Worm (Caenorhabditis elegans) whole organism, L4 larva: ENCODE results near the gene C27D9.2.
A peak's percentile ranks its signal among the peaks of the same experiment; 100 is the strongest.

Source experiments
- F10B5.3 ChIP-seq: sonication (generic microtip); optimal IDR thresholded peaks from 2 replicates; lab custom pipeline; 2016; ENCODE audit warnings: mild to moderate bottlenecking, missing genetic modification characterization, missing compliant biosample characterization
- F26F4.8 ChIP-seq: fragments of 200-800 bp; sonication (Bioruptor generic); conservative IDR thresholded peaks from 2 replicates; pipeline ENCODE4 v1.3.6; 2022; ENCODE audit warnings: missing genetic modification characterization, missing compliant biosample characterization
- F44E2.7 ChIP-seq: fragments of 200-800 bp; sonication (Bioruptor generic); IDR thresholded peaks from 2 replicates; pipeline ENCODE4 v2.1.2; 2022; ENCODE audit warnings: missing genetic modification characterization, missing compliant biosample characterization
- F49E8.2 ChIP-seq: sonication (generic microtip); optimal IDR thresholded peaks from 2 replicates; lab custom pipeline; 2016; ENCODE audit warnings: missing compliant biosample characterization, mild to moderate bottlenecking, missing genetic modification characterization, borderline replicate concordance
- R02D3.7 ChIP-seq: fragments of 150-350 bp; sonication (generic microtip); optimal IDR thresholded peaks from 3 replicates; lab custom pipeline; 2014; ENCODE audit warnings: missing biosample characterization, missing genetic modification characterization
- Y5F2A.4 ChIP-seq: fragments of 200-800 bp; sonication (Bioruptor generic); optimal IDR thresholded peaks from 2 replicates; lab custom pipeline; 2018; ENCODE audit warnings: mild to moderate bottlenecking, missing genetic modification characterization, missing compliant biosample characterization
- ceh-44 ChIP-seq: fragments of 200-800 bp; sonication (Bioruptor generic); IDR thresholded peaks from 2 replicates; pipeline ENCODE4 v1.3.6; 2022; ENCODE audit warnings: missing genetic modification reagents, missing genetic modification characterization, missing compliant biosample characterization
- ceh-82 ChIP-seq: sonication (generic microtip); optimal IDR thresholded peaks from 2 replicates; lab custom pipeline; 2017; ENCODE audit warnings: missing biosample characterization, missing genetic modification characterization
- daf-12 ChIP-seq: fragments of 150-350 bp; optimal IDR thresholded peaks from 2 replicates; lab custom pipeline; 2014; ENCODE audit warnings: missing biosample characterization, missing genetic modification reagents, missing genetic modification characterization
- daf-16 ChIP-seq, 3 experiments: sonication (generic microtip); optimal IDR thresholded peaks; 2 replicates each; lab custom pipeline; 2016 to 2017; ENCODE audit warnings: missing genetic modification characterization in 3 of 3, missing genetic modification reagents in 3 of 3, mild to moderate bottlenecking in 2 of 3, missing compliant biosample characterization in 2 of 3, missing biosample characterization in 1 of 3, moderate library complexity in 1 of 3
- daf-19 ChIP-seq: fragments of 200-800 bp; sonication (Bioruptor generic); conservative IDR thresholded peaks from 2 replicates; pipeline ENCODE4 v1.3.6; 2022; ENCODE audit warnings: missing genetic modification characterization, missing compliant biosample characterization
- dmd-6 ChIP-seq: fragments of 200-800 bp; sonication (Bioruptor generic); IDR thresholded peaks from 2 replicates; pipeline ENCODE4 v1.3.6; 2022; ENCODE audit warnings: missing genetic modification reagents, missing genetic modification characterization, missing compliant biosample characterization
- dmd-9 ChIP-seq: fragments of 200-800 bp; sonication (Bioruptor generic); IDR thresholded peaks from 2 replicates; pipeline ENCODE4 v1.3.6; 2022; ENCODE audit warnings: missing genetic modification reagents, missing genetic modification characterization, missing compliant biosample characterization
- egl-43 ChIP-seq: fragments of 200-800 bp; sonication (Bioruptor generic); IDR thresholded peaks from 2 replicates; pipeline ENCODE4 v1.3.6; 2022; ENCODE audit warnings: missing genetic modification reagents, missing genetic modification characterization, missing compliant biosample characterization
- fkh-10 ChIP-seq: fragments of 150-350 bp; optimal IDR thresholded peaks from 2 replicates; lab custom pipeline; 2014; ENCODE audit warnings: missing biosample characterization, missing genetic modification reagents, missing genetic modification characterization
- fos-1 ChIP-seq: fragments of 150-350 bp; optimal IDR thresholded peaks from 2 replicates; lab custom pipeline; 2014; ENCODE audit warnings: missing biosample characterization, missing genetic modification characterization
- hlh-11 ChIP-seq: fragments of 200-800 bp; sonication (Bioruptor generic); optimal IDR thresholded peaks from 2 replicates; lab custom pipeline; 2018; ENCODE audit warnings: mild to moderate bottlenecking, missing genetic modification characterization, missing compliant biosample characterization
- hlh-30 ChIP-seq: sonication (generic microtip); optimal IDR thresholded peaks from 2 replicates; lab custom pipeline; 2017; ENCODE audit warnings: antibody characterized with exemption, mild to moderate bottlenecking, missing genetic modification characterization, missing compliant biosample characterization; ENCODE audit not compliant: insufficient read depth
- hmg-1.1 ChIP-seq: fragments of 200-800 bp; sonication (Bioruptor generic); IDR thresholded peaks from 2 replicates; pipeline ENCODE4 v1.3.6; 2022; ENCODE audit warnings: missing genetic modification reagents, missing genetic modification characterization, missing compliant biosample characterization
- lim-7 ChIP-seq: fragments of 200-800 bp; sonication (Bioruptor generic); IDR thresholded peaks from 2 replicates; pipeline ENCODE4 v1.3.6; 2022; ENCODE audit warnings: missing genetic modification characterization, missing compliant biosample characterization
- lin-1 ChIP-seq: fragments of 200-800 bp; sonication (Bioruptor generic); IDR thresholded peaks from 2 replicates; pipeline ENCODE4 v1.3.6; 2022; ENCODE audit warnings: missing genetic modification reagents, missing genetic modification characterization, missing compliant biosample characterization
- lin-13 ChIP-seq: fragments of 150-350 bp; optimal IDR thresholded peaks from 2 replicates; lab custom pipeline; 2014; ENCODE audit warnings: missing biosample characterization, missing genetic modification reagents, missing genetic modification characterization
- lin-39 ChIP-seq: fragments of 150-350 bp; optimal IDR thresholded peaks from 2 replicates; lab custom pipeline; 2014; ENCODE audit warnings: missing biosample characterization, missing genetic modification reagents, missing genetic modification characterization
- lsy-2 ChIP-seq, 2 experiments: fragments of 150-350 bp in 1 of 2; sonication (generic microtip) in 1 of 2; optimal IDR thresholded peaks; 2 replicates each; lab custom pipeline; 2014 to 2017; ENCODE audit warnings: missing biosample characterization in 2 of 2, missing genetic modification characterization in 2 of 2
- madf-9 ChIP-seq: fragments of 200-800 bp; sonication (Bioruptor generic); conservative IDR thresholded peaks from 2 replicates; pipeline ENCODE4 v1.3.6; 2022; ENCODE audit warnings: missing genetic modification reagents, missing genetic modification characterization, missing compliant biosample characterization
- mdl-1 ChIP-seq, 2 experiments: fragments of 150-350 bp in 1 of 2; sonication (generic microtip) in 1 of 2; optimal IDR thresholded peaks; 2 replicates each; lab custom pipeline; 2014 to 2017; ENCODE audit warnings: missing biosample characterization in 2 of 2, missing genetic modification characterization in 2 of 2
- mes-2 ChIP-seq: sonication (generic microtip); optimal IDR thresholded peaks from 2 replicates; lab custom pipeline; 2016; ENCODE audit warnings: missing genotype, mild to moderate bottlenecking, missing genetic modification characterization, missing compliant biosample characterization; ENCODE audit not compliant: poor library complexity, severe bottlenecking
- nhr-10 ChIP-seq: fragments of 150-350 bp; optimal IDR thresholded peaks from 2 replicates; lab custom pipeline; 2014; ENCODE audit warnings: missing biosample characterization, missing genetic modification characterization
- nhr-11 ChIP-seq: fragments of 150-350 bp; optimal IDR thresholded peaks from 2 replicates; lab custom pipeline; 2014; ENCODE audit warnings: missing biosample characterization, missing genetic modification characterization
- nhr-111 ChIP-seq: fragments of 200-800 bp; sonication (Bioruptor generic); optimal IDR thresholded peaks from 2 replicates; lab custom pipeline; 2018; ENCODE audit warnings: mild to moderate bottlenecking, missing genetic modification characterization, missing compliant biosample characterization
- nhr-25 ChIP-seq: sonication (generic microtip); optimal IDR thresholded peaks from 2 replicates; lab custom pipeline; 2017; ENCODE audit warnings: missing genetic modification characterization, mild to moderate bottlenecking, missing compliant biosample characterization, antibody characterized with exemption, moderate library complexity, borderline replicate concordance; ENCODE audit not compliant: insufficient read depth
- nhr-28 ChIP-seq: fragments of 150-350 bp; optimal IDR thresholded peaks from 2 replicates; lab custom pipeline; 2014; ENCODE audit warnings: missing biosample characterization, missing genetic modification characterization
- nhr-41 ChIP-seq: fragments of 200-800 bp; sonication (Bioruptor generic); IDR thresholded peaks from 2 replicates; pipeline ENCODE4 v1.3.6; 2022; ENCODE audit warnings: missing genetic modification reagents, missing genetic modification characterization, missing compliant biosample characterization
- nhr-48 ChIP-seq: sonication (generic microtip); optimal IDR thresholded peaks from 2 replicates; lab custom pipeline; 2016; ENCODE audit warnings: mild to moderate bottlenecking, missing genetic modification characterization, missing compliant biosample characterization
- nhr-6 ChIP-seq: fragments of 150-350 bp; optimal IDR thresholded peaks from 2 replicates; lab custom pipeline; 2014; ENCODE audit warnings: missing biosample characterization, missing genetic modification characterization
- pha-4 ChIP-seq, 2 experiments: fragments of 150-350 bp in 1 of 2; fragments of 200-800 bp in 1 of 2; sonication (Bioruptor generic) in 1 of 2; IDR thresholded peaks in 1 of 2; optimal IDR thresholded peaks in 1 of 2; 2 replicates each; pipeline versions ENCODE4 v1.3.6 to Lab custom; 2014 to 2022; ENCODE audit warnings: missing genetic modification characterization in 2 of 2, missing genetic modification reagents in 2 of 2, missing biosample characterization in 1 of 2, missing compliant biosample characterization in 1 of 2
- php-3 ChIP-seq: fragments of 200-800 bp; sonication (Bioruptor generic); IDR thresholded peaks from 2 replicates; pipeline ENCODE4 v1.3.6; 2022; ENCODE audit warnings: missing genetic modification reagents, missing genetic modification characterization, missing compliant biosample characterization
- pqm-1 ChIP-seq: sonication (generic microtip); optimal IDR thresholded peaks from 2 replicates; lab custom pipeline; 2017; ENCODE audit warnings: missing biosample characterization, missing genetic modification characterization
- sdz-12 ChIP-seq: fragments of 200-800 bp; sonication (Bioruptor generic); optimal IDR thresholded peaks from 2 replicates; lab custom pipeline; 2018; ENCODE audit warnings: mild to moderate bottlenecking, missing genetic modification characterization, missing compliant biosample characterization
- set-16 ChIP-seq: fragments of 200-800 bp; sonication (Bioruptor generic); IDR thresholded peaks from 2 replicates; pipeline ENCODE4 v1.3.6; 2022; ENCODE audit warnings: missing genetic modification reagents, missing genetic modification characterization, missing compliant biosample characterization
- skn-1 ChIP-seq: fragments of 150-350 bp; optimal IDR thresholded peaks from 2 replicates; lab custom pipeline; 2014; ENCODE audit warnings: missing biosample characterization, missing genetic modification characterization
- snpc-1.2 ChIP-seq: fragments of 200-800 bp; sonication (Bioruptor generic); IDR thresholded peaks from 2 replicates; pipeline ENCODE4 v1.3.6; 2022; ENCODE audit warnings: missing genetic modification reagents, missing genetic modification characterization, missing compliant biosample characterization
- snpc-4 ChIP-seq: fragments of 150-350 bp; optimal IDR thresholded peaks from 2 replicates; lab custom pipeline; 2014; ENCODE audit warnings: missing biosample characterization, missing genetic modification characterization
- spr-1 ChIP-seq: sonication (generic microtip); optimal IDR thresholded peaks from 2 replicates; lab custom pipeline; 2016; ENCODE audit warnings: mild to moderate bottlenecking, missing genetic modification characterization, missing compliant biosample characterization
- spr-3 ChIP-seq: fragments of 200-800 bp; sonication (Bioruptor generic); optimal IDR thresholded peaks from 2 replicates; lab custom pipeline; 2018; ENCODE audit warnings: mild to moderate bottlenecking, missing genetic modification characterization, missing compliant biosample characterization
- unc-130 ChIP-seq: sonication (generic microtip); optimal IDR thresholded peaks from 2 replicates; lab custom pipeline; 2016; ENCODE audit warnings: missing genetic modification reagents, missing genetic modification characterization, missing compliant biosample characterization
- unc-39 ChIP-seq: sonication (generic microtip); optimal IDR thresholded peaks from 2 replicates; lab custom pipeline; 2017; ENCODE audit warnings: missing biosample characterization, missing genetic modification characterization
- zfp-3 ChIP-seq: fragments of 200-800 bp; sonication (Bioruptor generic); conservative IDR thresholded peaks from 2 replicates; pipeline ENCODE4 v1.3.6; 2022; ENCODE audit warnings: missing genetic modification reagents, missing genetic modification characterization, missing compliant biosample characterization

C27D9.2 gene

DNA sequence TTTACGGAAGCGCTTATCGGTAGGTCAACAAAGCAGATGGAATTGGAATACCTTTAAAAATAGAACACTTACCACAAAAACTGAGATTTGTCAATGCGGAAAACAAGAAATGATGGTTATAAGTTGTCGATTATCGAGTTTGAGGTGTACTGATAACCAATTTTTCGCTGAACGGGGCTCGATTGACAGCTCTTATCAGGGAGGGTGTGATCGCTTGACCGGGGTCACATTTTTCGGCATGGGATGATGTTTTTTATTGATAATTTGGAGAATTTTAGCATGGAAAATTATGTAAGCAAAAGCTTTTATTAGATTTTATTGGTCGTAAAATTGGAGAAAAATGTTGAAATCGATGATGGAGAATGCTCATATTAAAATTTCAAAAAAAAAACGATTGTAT, 13.2 kb upstream of the C27D9.2 start (continued):
- no peak for TF ChIP-seq lin-39
- TF ChIP-seq F10B5.3 (tag; lab: Kevin White, UChicago): no peak
- TF ChIP-seq fos-1 (tag; lab: Kevin White, UChicago): no peak
- TF ChIP-seq madf-9 (GFP tag; lab: Robert Waterston, UW): no peak
- no peak for TF ChIP-seq lsy-2 (tag; optimal IDR thresholded peaks at IDR 0.05; lab: Kevin White, UChicago)
- no peak for TF ChIP-seq daf-12
- no peak for TF ChIP-seq ceh-44 (GFP tag; lab: Robert Waterston, UW)
- TF ChIP-seq spr-1 (tag; lab: Kevin White, UChicago): no peak
- no peak for TF ChIP-seq F44E2.7 (GFP tag; lab: Robert Waterston, UW)
- no peak for TF ChIP-seq nhr-25
- TF ChIP-seq pqm-1: peak; percentile 98
- TF ChIP-seq spr-3 (GFP tag; lab: Kevin White, UChicago): no peak
- TF ChIP-seq skn-1: no peak
- TF ChIP-seq php-3 (GFP tag; lab: Robert Waterston, UW): peak; percentile 98
- TF ChIP-seq lin-1 (GFP tag; lab: Robert Waterston, UW): peak; percentile 61
- TF ChIP-seq nhr-48 (tag; lab: Kevin White, UChicago): peak; percentile 34
- TF ChIP-seq set-16 (GFP tag; lab: Robert Waterston, UW): no peak
- TF ChIP-seq R02D3.7 (tag; lab: Kevin White, UChicago): no peak
- TF ChIP-seq ceh-82 (tag; lab: Kevin White, UChicago): no peak
- peak; percentile 84 for TF ChIP-seq nhr-28 (tag; lab: Kevin White, UChicago)
- no peak for TF ChIP-seq daf-19 (GFP tag; lab: Robert Waterston, UW)
- peak; percentile 62 for TF ChIP-seq hlh-30 (tag; lab: Kevin White, UChicago)
- TF ChIP-seq sdz-12 (GFP tag; lab: Kevin White, UChicago): no peak

DNA sequence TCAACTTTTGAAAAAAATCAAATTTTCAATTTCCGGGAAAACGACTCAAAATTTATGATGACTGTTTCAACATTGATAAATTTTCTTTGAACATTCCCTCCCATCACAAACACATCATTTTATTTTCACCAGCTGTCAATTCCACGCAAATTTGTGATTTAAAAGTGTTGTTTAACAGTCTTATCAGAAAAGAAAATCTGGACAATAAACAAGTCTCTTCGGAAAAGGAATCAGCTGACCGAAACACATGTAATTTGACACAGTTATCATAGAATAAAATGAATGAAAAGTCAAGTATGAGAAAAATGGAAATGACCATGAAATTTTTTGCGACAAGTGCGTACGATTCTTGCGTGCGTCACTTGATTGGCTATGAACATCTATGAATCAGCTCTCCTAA, 12.4 kb upstream of the C27D9.2 start:
- TF ChIP-seq hlh-11 (tag; lab: Kevin White, UChicago) (peak; percentile 73), unc-130 (no peak), nhr-11 (tag; lab: Kevin White, UChicago) (no peak), lim-7 (GFP tag; lab: Robert Waterston, UW) (no peak), F26F4.8 (GFP tag; lab: Robert Waterston, UW) (no peak), snpc-1.2 (no peak), dmd-9 (GFP tag; lab: Robert Waterston, UW) (no peak), snpc-4 (tag; lab: Kevin White, UChicago) (no peak), hmg-1.1 (GFP tag; lab: Robert Waterston, UW) (no peak), nhr-25 (no peak), daf-16 (GFP tag; optimal IDR thresholded peaks at IDR 0.05; lab: Kevin White, UChicago) (peak in 1 of 2 experiments; percentile 53), daf-16 (tag; optimal IDR thresholded peaks at IDR 0.05; lab: Kevin White, UChicago) (peak; percentile 96), pqm-1 (no peak), Y5F2A.4 (GFP tag; lab: Kevin White, UChicago) (no peak), dmd-6 (GFP tag; lab: Robert Waterston, UW) (peak; percentile 97), ceh-44 (GFP tag; lab: Robert Waterston, UW) (no peak), fkh-10 (GFP tag; lab: Kevin White, UChicago) (no peak), unc-39 (tag; lab: Kevin White, UChicago) (no peak), pha-4 (GFP tag; IDR thresholded peaks at IDR 0.05; lab: Robert Waterston, UW) (no peak), pha-4 (tag; optimal IDR thresholded peaks at IDR 0.05; lab: Kevin White, UChicago) (no peak), F49E8.2 (tag; lab: Kevin White, UChicago) (no peak), fos-1 (tag; lab: Kevin White, UChicago) (no peak), hlh-30 (tag; lab: Kevin White, UChicago) (peak; percentile 59), nhr-6 (tag; lab: Kevin White, UChicago) (no peak), egl-43 (GFP tag; lab: Robert Waterston, UW) (no peak), lin-13 (GFP tag; lab: Kevin White, UChicago) (no peak), daf-12 (no peak), mdl-1 (tag; optimal IDR thresholded peaks at IDR 0.05; lab: Kevin White, UChicago) (peak in 1 of 2 experiments; percentile 62), zfp-3 (GFP tag; lab: Robert Waterston, UW) (no peak), daf-19 (GFP tag; lab: Robert Waterston, UW) (no peak), nhr-41 (GFP tag; lab: Robert Waterston, UW) (no peak), madf-9 (GFP tag; lab: Robert Waterston, UW) (no peak), mes-2 (no peak), nhr-10 (tag; lab: Kevin White, UChicago) (no peak), nhr-111 (GFP tag; lab: Kevin White, UChicago) (no peak)
